Worm (Caenorhabditis elegans) whole organism, midembryonic: ENCODE results near the gene F28A10.1.

Experiments
- T22C8.4 ChIP-seq: fragments of 200-800 bp; sonication (Bioruptor generic); IDR thresholded peaks from 2 replicates; pipeline ENCODE4 v1.3.6; 2022; ENCODE audit warnings: missing genetic modification characterization, missing compliant biosample characterization
- cog-1 ChIP-seq: sonication (generic microtip); optimal IDR thresholded peaks from 2 replicates; lab custom pipeline; 2016; ENCODE audit warnings: missing genetic modification characterization, missing compliant biosample characterization
- flt-1 ChIP-seq: fragments of 200-800 bp; sonication (Bioruptor generic); IDR thresholded peaks from 2 replicates; pipeline ENCODE4 v1.3.6; 2022; ENCODE audit warnings: missing genetic modification characterization, missing compliant biosample characterization
- klf-2 ChIP-seq: fragments of 200-800 bp; sonication (Bioruptor generic); conservative IDR thresholded peaks from 2 replicates; pipeline ENCODE4 v1.3.6; 2022; ENCODE audit warnings: missing genetic modification reagents, missing genetic modification characterization, missing compliant biosample characterization
- med-1 ChIP-seq: sonication (generic microtip); optimal IDR thresholded peaks from 2 replicates; lab custom pipeline; 2017; ENCODE audit warnings: missing genetic modification characterization, mild to moderate bottlenecking, missing compliant biosample characterization, antibody characterized with exemption, missing genetic modification reagents; ENCODE audit not compliant: insufficient read depth
- ref-1 ChIP-seq: fragments of 200-800 bp; sonication (Bioruptor generic); conservative IDR thresholded peaks from 2 replicates; pipeline ENCODE4 v1.3.6; 2022; ENCODE audit warnings: missing genetic modification reagents, missing genetic modification characterization, missing compliant biosample characterization
- tab-1 ChIP-seq: fragments of 200-800 bp; sonication (Bioruptor generic); IDR thresholded peaks from 2 replicates; pipeline ENCODE4 v1.3.6; 2022; ENCODE audit warnings: missing genetic modification characterization, missing compliant biosample characterization
- ztf-23 ChIP-seq: fragments of 200-800 bp; sonication (Bioruptor generic); IDR thresholded peaks from 2 replicates; pipeline ENCODE4 v1.3.6; 2022; ENCODE audit warnings: missing genetic modification reagents, missing genetic modification characterization, missing compliant biosample characterization
- ztf-29 ChIP-seq: fragments of 200-800 bp; sonication (Bioruptor generic); IDR thresholded peaks from 2 replicates; pipeline ENCODE4 v1.3.6; 2022; ENCODE audit warnings: missing genetic modification reagents, missing genetic modification characterization, missing compliant biosample characterization

- TF ChIP-seq cog-1 (tag; lab: Kevin White, UChicago): no peak
- TF ChIP-seq ref-1: no peak
- no peak for TF ChIP-seq tab-1
- TF ChIP-seq ztf-23 (GFP tag; lab: Robert Waterston, UW): no peak
- TF ChIP-seq ztf-29 (GFP tag; lab: Robert Waterston, UW): no peak
- no peak for TF ChIP-seq flt-1
- TF ChIP-seq med-1: no peak
- TF ChIP-seq klf-2 (GFP tag; lab: Robert Waterston, UW): no peak
- TF ChIP-seq T22C8.4 (GFP tag; lab: Robert Waterston, UW): no peak
These were observed 42.1 kb upstream of the F28A10.1 start, which contains the start of gene Y39F10A.6 for ce11 chrII:783532-783931.
